Worm (Caenorhabditis elegans) whole organism, L4 larva: ENCODE measurements around the gene Y73B6BL.29.

ENCODE experiments used
- F26F4.8 ChIP-seq: fragments of 200-800 bp; sonication (Bioruptor generic); conservative IDR thresholded peaks from 2 replicates; pipeline ENCODE4 v1.3.6; 2022; ENCODE audit warnings: missing genetic modification characterization, missing compliant biosample characterization
- F44E2.7 ChIP-seq: fragments of 200-800 bp; sonication (Bioruptor generic); IDR thresholded peaks from 2 replicates; pipeline ENCODE4 v2.1.2; 2022; ENCODE audit warnings: missing genetic modification characterization, missing compliant biosample characterization
- R02D3.7 ChIP-seq: fragments of 150-350 bp; sonication (generic microtip); optimal IDR thresholded peaks from 3 replicates; lab custom pipeline; 2014; ENCODE audit warnings: missing biosample characterization, missing genetic modification characterization
- T20F7.1 ChIP-seq: fragments of 200-800 bp; sonication (Bioruptor generic); optimal IDR thresholded peaks from 2 replicates; lab custom pipeline; 2018; ENCODE audit warnings: mild to moderate bottlenecking, missing genetic modification characterization, missing compliant biosample characterization
- ZK337.2 ChIP-seq: fragments of 200-800 bp; sonication (Bioruptor generic); IDR thresholded peaks from 2 replicates; pipeline ENCODE4 v1.3.6; 2022; ENCODE audit warnings: missing genetic modification reagents, missing genetic modification characterization, missing compliant biosample characterization
- aha-1 ChIP-seq: fragments of 150-350 bp; peaks from one replicate; lab custom pipeline; 2014; ENCODE audit warnings: missing biosample characterization, missing genetic modification characterization
- ceh-20 ChIP-seq: fragments of 200-800 bp; sonication (Bioruptor generic); IDR thresholded peaks from 2 replicates; pipeline ENCODE4 v1.3.6; 2022; ENCODE audit warnings: missing genetic modification reagents, missing genetic modification characterization, missing compliant biosample characterization
- ceh-62 ChIP-seq: sonication (generic microtip); optimal IDR thresholded peaks from 2 replicates; lab custom pipeline; 2017; ENCODE audit warnings: missing biosample characterization, missing genetic modification characterization
- cey-2 ChIP-seq: sonication (generic microtip); optimal IDR thresholded peaks from 3 replicates; lab custom pipeline; 2017; ENCODE audit warnings: missing genetic modification characterization, mild to moderate bottlenecking, missing compliant biosample characterization, antibody characterized with exemption, borderline replicate concordance; ENCODE audit not compliant: insufficient read depth
- daf-16 ChIP-seq, 3 experiments: sonication (generic microtip); optimal IDR thresholded peaks; 2 replicates each; lab custom pipeline; 2016 to 2017; ENCODE audit warnings: missing genetic modification characterization in 3 of 3, missing genetic modification reagents in 3 of 3, mild to moderate bottlenecking in 2 of 3, missing compliant biosample characterization in 2 of 3, missing biosample characterization in 1 of 3, moderate library complexity in 1 of 3
- daf-19 ChIP-seq: fragments of 200-800 bp; sonication (Bioruptor generic); conservative IDR thresholded peaks from 2 replicates; pipeline ENCODE4 v1.3.6; 2022; ENCODE audit warnings: missing genetic modification characterization, missing compliant biosample characterization
- dve-1 ChIP-seq: sonication (generic microtip); optimal IDR thresholded peaks from 2 replicates; lab custom pipeline; 2017; ENCODE audit warnings: antibody characterized with exemption, mild to moderate bottlenecking, missing genetic modification characterization, missing compliant biosample characterization; ENCODE audit not compliant: insufficient read depth
- egl-43 ChIP-seq: fragments of 200-800 bp; sonication (Bioruptor generic); IDR thresholded peaks from 2 replicates; pipeline ENCODE4 v1.3.6; 2022; ENCODE audit warnings: missing genetic modification reagents, missing genetic modification characterization, missing compliant biosample characterization
- fkh-10 ChIP-seq: fragments of 150-350 bp; optimal IDR thresholded peaks from 2 replicates; lab custom pipeline; 2014; ENCODE audit warnings: missing biosample characterization, missing genetic modification reagents, missing genetic modification characterization
- gei-8 ChIP-seq: fragments of 200-800 bp; sonication (Bioruptor generic); optimal IDR thresholded peaks from 2 replicates; lab custom pipeline; 2018; ENCODE audit warnings: mild to moderate bottlenecking, missing genetic modification characterization, missing compliant biosample characterization
- hif-1 ChIP-seq, 2 experiments: sonication (generic microtip); optimal IDR thresholded peaks; 2 replicates each; lab custom pipeline; 2016 to 2017; ENCODE audit warnings: missing compliant biosample characterization in 2 of 2, missing genetic modification characterization in 2 of 2, missing genetic modification reagents in 2 of 2, missing genotype in 2 of 2, mild to moderate bottlenecking in 1 of 2
- hlh-11 ChIP-seq: fragments of 200-800 bp; sonication (Bioruptor generic); optimal IDR thresholded peaks from 2 replicates; lab custom pipeline; 2018; ENCODE audit warnings: mild to moderate bottlenecking, missing genetic modification characterization, missing compliant biosample characterization
- hmg-1.1 ChIP-seq: fragments of 200-800 bp; sonication (Bioruptor generic); IDR thresholded peaks from 2 replicates; pipeline ENCODE4 v1.3.6; 2022; ENCODE audit warnings: missing genetic modification reagents, missing genetic modification characterization, missing compliant biosample characterization
- jun-1 ChIP-seq: fragments of 150-350 bp; optimal IDR thresholded peaks from 2 replicates; lab custom pipeline; 2014; ENCODE audit warnings: missing biosample characterization, missing genetic modification reagents, missing genetic modification characterization
- lin-1 ChIP-seq: fragments of 200-800 bp; sonication (Bioruptor generic); IDR thresholded peaks from 2 replicates; pipeline ENCODE4 v1.3.6; 2022; ENCODE audit warnings: missing genetic modification reagents, missing genetic modification characterization, missing compliant biosample characterization
- lin-39 ChIP-seq: fragments of 150-350 bp; optimal IDR thresholded peaks from 2 replicates; lab custom pipeline; 2014; ENCODE audit warnings: missing biosample characterization, missing genetic modification reagents, missing genetic modification characterization
- lir-3 ChIP-seq: sonication (generic microtip); optimal IDR thresholded peaks from 2 replicates; lab custom pipeline; 2016; ENCODE audit warnings: mild to moderate bottlenecking, missing genetic modification characterization, missing compliant biosample characterization
- mep-1 ChIP-seq: fragments of 150-350 bp; sonication (generic microtip); optimal IDR thresholded peaks from 3 replicates; lab custom pipeline; 2014; ENCODE audit warnings: missing biosample characterization, missing genetic modification characterization
- nhr-28 ChIP-seq: fragments of 150-350 bp; optimal IDR thresholded peaks from 2 replicates; lab custom pipeline; 2014; ENCODE audit warnings: missing biosample characterization, missing genetic modification characterization
- nhr-42 ChIP-seq: fragments of 200-800 bp; sonication (Bioruptor generic); IDR thresholded peaks from 2 replicates; pipeline ENCODE4 v1.3.6; 2022; ENCODE audit warnings: missing genetic modification characterization, missing compliant biosample characterization
- nhr-6 ChIP-seq: fragments of 150-350 bp; optimal IDR thresholded peaks from 2 replicates; lab custom pipeline; 2014; ENCODE audit warnings: missing biosample characterization, missing genetic modification characterization
- nhr-76 ChIP-seq: fragments of 150-350 bp; optimal IDR thresholded peaks from 2 replicates; lab custom pipeline; 2014; ENCODE audit warnings: missing biosample characterization, missing genetic modification characterization
- pha-4 ChIP-seq, 2 experiments: fragments of 150-350 bp in 1 of 2; fragments of 200-800 bp in 1 of 2; sonication (Bioruptor generic) in 1 of 2; IDR thresholded peaks in 1 of 2; optimal IDR thresholded peaks in 1 of 2; 2 replicates each; pipeline versions ENCODE4 v1.3.6 to Lab custom; 2014 to 2022; ENCODE audit warnings: missing genetic modification characterization in 2 of 2, missing genetic modification reagents in 2 of 2, missing biosample characterization in 1 of 2, missing compliant biosample characterization in 1 of 2
- pqm-1 ChIP-seq: sonication (generic microtip); optimal IDR thresholded peaks from 2 replicates; lab custom pipeline; 2017; ENCODE audit warnings: missing biosample characterization, missing genetic modification characterization
- rbr-2 ChIP-seq: sonication (generic microtip); optimal IDR thresholded peaks from 2 replicates; lab custom pipeline; 2016; ENCODE audit warnings: missing genotype, missing genetic modification characterization, missing compliant biosample characterization
- saeg-2 ChIP-seq: fragments of 200-800 bp; sonication (Bioruptor generic); IDR thresholded peaks from 2 replicates; pipeline ENCODE4 v1.3.6; 2022; ENCODE audit warnings: missing genetic modification reagents, missing genetic modification characterization, missing compliant biosample characterization
- skn-1 ChIP-seq: fragments of 150-350 bp; optimal IDR thresholded peaks from 2 replicates; lab custom pipeline; 2014; ENCODE audit warnings: missing biosample characterization, missing genetic modification characterization
- snpc-1.2 ChIP-seq: fragments of 200-800 bp; sonication (Bioruptor generic); IDR thresholded peaks from 2 replicates; pipeline ENCODE4 v1.3.6; 2022; ENCODE audit warnings: missing genetic modification reagents, missing genetic modification characterization, missing compliant biosample characterization
- spr-1 ChIP-seq: sonication (generic microtip); optimal IDR thresholded peaks from 2 replicates; lab custom pipeline; 2016; ENCODE audit warnings: mild to moderate bottlenecking, missing genetic modification characterization, missing compliant biosample characterization
- spr-3 ChIP-seq: fragments of 200-800 bp; sonication (Bioruptor generic); optimal IDR thresholded peaks from 2 replicates; lab custom pipeline; 2018; ENCODE audit warnings: mild to moderate bottlenecking, missing genetic modification characterization, missing compliant biosample characterization
- tra-1 ChIP-seq: fragments of 200-800 bp; sonication (Bioruptor generic); IDR thresholded peaks from 2 replicates; pipeline ENCODE4 v1.3.6; 2022; ENCODE audit warnings: missing genetic modification reagents, missing genetic modification characterization, missing compliant biosample characterization
- unc-62 ChIP-seq, 3 experiments: fragments of 150-350 bp in 1 of 3; sonication (generic microtip); optimal IDR thresholded peaks in 2 of 3; peaks in 1 of 3; 1 replicate in 1 of 3; 2 replicates in 2 of 3; lab custom pipeline; 2014 to 2017; ENCODE audit warnings: missing biosample characterization in 3 of 3, missing genetic modification characterization in 3 of 3, missing genetic modification reagents in 3 of 3, missing genotype in 1 of 3
- zag-1 ChIP-seq: fragments of 150-350 bp; optimal IDR thresholded peaks from 2 replicates; lab custom pipeline; 2014; ENCODE audit warnings: missing biosample characterization, missing genetic modification characterization
- ztf-11 ChIP-seq: fragments of 150-350 bp; optimal IDR thresholded peaks from 2 replicates; lab custom pipeline; 2014; ENCODE audit warnings: missing biosample characterization, missing genetic modification characterization
- ztf-7 ChIP-seq: fragments of 150-350 bp; optimal IDR thresholded peaks from 2 replicates; lab custom pipeline; 2014; ENCODE audit warnings: missing biosample characterization, missing genetic modification characterization

Gene Y73B6BL.29

ce11 chrIV:6336748-6337147 lies 15.0 kb downstream of the Y73B6BL.29 start (continued):
- no peak for TF ChIP-seq zag-1
- peak; percentile 88 for TF ChIP-seq T20F7.1 (GFP tag; lab: Kevin White, UChicago)
- no peak for TF ChIP-seq ztf-11
- peak; percentile 80; the same call in 1 of the 2 replicates for TF ChIP-seq nhr-42 (GFP tag; lab: Robert Waterston, UW)
- peak; percentile 99 for TF ChIP-seq dve-1
- peak; percentile 95 for TF ChIP-seq mep-1
- TF ChIP-seq daf-19: no peak; the same call in 1 of the 2 replicates
- TF ChIP-seq daf-16 (GFP tag; optimal IDR thresholded peaks at IDR 0.05; lab: Kevin White, UChicago): peak; percentile 62 to 79
- TF ChIP-seq daf-16 (tag; optimal IDR thresholded peaks at IDR 0.05; lab: Kevin White, UChicago): peak; percentile 89
- TF ChIP-seq nhr-28: peak; percentile 89
- peak; percentile 95 for TF ChIP-seq gei-8
- TF ChIP-seq unc-62 (GFP tag; optimal IDR thresholded peaks at IDR 0.05 in 1 of 2; lab: Kevin White, UChicago): peak in 1 of 2 experiments; percentile 100
- peak; percentile 56 for TF ChIP-seq unc-62 (tag; optimal IDR thresholded peaks at IDR 0.05; lab: Kevin White, UChicago)
- no peak for TF ChIP-seq nhr-76 (tag; lab: Kevin White, UChicago)
- peak; percentile 67 for TF ChIP-seq pqm-1 (tag; lab: Kevin White, UChicago)
- TF ChIP-seq rbr-2: peak; percentile 75
- TF ChIP-seq egl-43 (GFP tag; lab: Robert Waterston, UW): peak; percentile 76
- peak; percentile 85 for TF ChIP-seq hmg-1.1 (GFP tag; lab: Robert Waterston, UW)
- no peak for TF ChIP-seq F26F4.8 (GFP tag; lab: Robert Waterston, UW)
- TF ChIP-seq ceh-62: no peak
- peak; percentile 71 for TF ChIP-seq spr-3
- no peak for TF ChIP-seq F44E2.7 (GFP tag; lab: Robert Waterston, UW)
- TF ChIP-seq lin-1: peak; percentile 92
- TF ChIP-seq ceh-20: peak; percentile 97
- no peak for TF ChIP-seq lin-39 (tag; lab: Kevin White, UChicago)
- no peak for TF ChIP-seq R02D3.7 (tag; lab: Kevin White, UChicago)
- TF ChIP-seq fkh-10 (GFP tag; lab: Kevin White, UChicago): peak; percentile 31
- no peak; the same call in 1 of the 2 replicates for TF ChIP-seq ZK337.2 (GFP tag; lab: Robert Waterston, UW)

ce11 chrIV:6337353-6337752 lies 15.6 kb downstream of the Y73B6BL.29 start, which contains the start of gene ipla-6:
ipla-6 (plus strand) TSS chrIV:6337653.
- TF ChIP-seq snpc-1.2 (GFP tag; lab: Robert Waterston, UW): no peak
- TF ChIP-seq ceh-20: no peak
- no peak for TF ChIP-seq skn-1
- no peak for TF ChIP-seq nhr-6 (tag; lab: Kevin White, UChicago)
- no peak for TF ChIP-seq hlh-11
- TF ChIP-seq saeg-2 (GFP tag; lab: Robert Waterston, UW): no peak
- no peak for TF ChIP-seq jun-1 (tag; lab: Kevin White, UChicago)
- TF ChIP-seq F44E2.7 (GFP tag; lab: Robert Waterston, UW): no peak
- TF ChIP-seq ztf-7 (tag; lab: Kevin White, UChicago): no peak
- no peak for TF ChIP-seq pha-4 (GFP tag; IDR thresholded peaks at IDR 0.05; lab: Robert Waterston, UW)
- TF ChIP-seq pha-4 (tag; optimal IDR thresholded peaks at IDR 0.05; lab: Kevin White, UChicago): no peak
- no peak for TF ChIP-seq lir-3
- TF ChIP-seq spr-1 (tag; lab: Kevin White, UChicago): no peak
- no peak for TF ChIP-seq ceh-62
- no peak for TF ChIP-seq aha-1 (tag; lab: Kevin White, UChicago)
- TF ChIP-seq dve-1: no peak
- TF ChIP-seq tra-1 (GFP tag; lab: Robert Waterston, UW): no peak
- no peak for TF ChIP-seq ZK337.2 (GFP tag; lab: Robert Waterston, UW)
- TF ChIP-seq daf-19: no peak
- TF ChIP-seq hif-1 (tag; optimal IDR thresholded peaks at IDR 0.05; lab: Kevin White, UChicago): no peak
- no peak for TF ChIP-seq cey-2 (tag; lab: Kevin White, UChicago)
